Worm (Caenorhabditis elegans): ENCODE results near the gene K03A1.4.

The K03A1.4 gene

DNA sequence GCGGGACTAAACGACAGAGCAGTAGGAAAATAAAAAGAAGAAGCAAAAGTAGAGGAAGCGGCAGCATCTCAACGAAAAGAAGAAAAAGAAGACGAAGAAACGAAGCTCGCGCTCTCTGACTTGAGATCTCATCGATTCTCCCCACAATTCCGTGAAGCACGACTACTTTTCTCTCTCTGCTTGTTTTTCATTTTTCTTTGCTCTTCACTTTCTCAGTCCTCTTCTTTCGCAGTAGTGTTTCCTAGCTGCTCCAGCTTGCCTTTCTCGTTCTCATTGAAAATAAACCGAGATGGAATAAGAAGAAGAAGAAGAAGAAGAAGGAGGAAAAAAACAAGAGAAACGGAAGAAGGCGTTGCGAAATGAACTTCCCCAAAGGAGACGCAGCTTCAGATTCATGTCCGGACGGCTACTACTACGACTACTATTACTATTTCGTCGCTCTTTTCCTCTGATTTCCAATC lies 13.8 kb downstream of the K03A1.4 start (continued):
- TF ChIP-seq F37D6.2 (tag; optimal IDR thresholded peaks at IDR 0.05) (peak; percentile 79), zip-11 (GFP tag; IDR thresholded peaks at IDR 0.05) (no peak), ceh-32 (tag; optimal IDR thresholded peaks at IDR 0.05; ENCODE audit: poor library complexity) (no peak)

DNA sequence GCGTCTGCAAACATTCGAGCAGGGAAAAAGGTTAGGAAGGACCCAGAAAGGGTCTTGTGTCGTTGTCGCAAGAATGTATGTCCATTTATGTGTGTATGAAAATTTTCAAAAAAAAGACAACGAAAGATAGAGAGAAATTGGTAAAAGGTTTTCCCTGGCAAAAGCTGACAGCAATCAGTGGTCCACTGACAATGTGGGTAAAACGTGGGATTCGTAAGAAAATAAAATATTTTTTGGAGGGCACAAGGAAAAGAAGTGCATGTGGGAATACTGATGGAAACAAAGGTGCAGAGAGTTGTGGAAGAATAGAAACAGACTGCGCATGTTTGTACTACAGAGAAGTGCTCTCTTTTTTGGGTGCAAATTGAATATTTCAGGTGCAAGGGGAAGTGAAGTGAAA lies 15.4 kb downstream of the K03A1.4 start:
- peak in 1 of 2 experiments; percentile 8 for TF ChIP-seq unc-62 (GFP tag; optimal IDR thresholded peaks at IDR 0.05 in 1 of 2)
- no peak for TF ChIP-seq unc-62 (tag; optimal IDR thresholded peaks at IDR 0.05)
- TF ChIP-seq duxl-1 (tag; optimal IDR thresholded peaks at IDR 0.05; ENCODE audit: poor library complexity), result no peak
- TF ChIP-seq nhr-6 (tag; optimal IDR thresholded peaks at IDR 0.05), result no peak
- no peak for TF ChIP-seq spr-3 (GFP tag; optimal IDR thresholded peaks at IDR 0.05)
- peak; percentile 96 for TF ChIP-seq aha-1 (tag)
- no peak for TF ChIP-seq lin-39 (tag; optimal IDR thresholded peaks at IDR 0.05)
- no peak for TF ChIP-seq F26F4.8 (GFP tag; conservative IDR thresholded peaks at IDR 0.05)
- no peak for TF ChIP-seq ctbp-1 (GFP tag; IDR thresholded peaks at IDR 0.05)

DNA sequence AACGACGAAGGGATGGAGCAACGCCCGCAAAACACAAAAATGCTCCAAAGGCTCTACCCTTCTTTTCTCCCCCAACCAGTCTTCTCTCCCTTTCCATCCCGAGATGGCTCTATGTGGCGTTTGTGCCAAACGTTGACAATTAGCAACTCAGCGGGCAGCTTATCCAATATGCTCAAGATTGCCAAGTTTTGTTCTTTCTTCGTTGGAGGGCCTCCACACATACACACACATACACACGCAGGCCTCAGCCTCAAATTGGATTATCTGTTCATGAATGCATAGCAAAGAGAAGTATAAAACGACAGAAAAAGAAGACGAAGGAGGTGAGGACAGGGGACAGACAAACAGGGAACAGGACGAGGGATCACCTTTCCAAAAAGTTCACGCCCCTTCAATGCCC lies 17.2 kb downstream of the K03A1.4 start:
- TF ChIP-seq set-16 (GFP tag; IDR thresholded peaks at IDR 0.05) (peak; percentile 36; the same call in 1 of the 2 replicates), daf-19 (GFP tag; conservative IDR thresholded peaks at IDR 0.05) (no peak)

DNA sequence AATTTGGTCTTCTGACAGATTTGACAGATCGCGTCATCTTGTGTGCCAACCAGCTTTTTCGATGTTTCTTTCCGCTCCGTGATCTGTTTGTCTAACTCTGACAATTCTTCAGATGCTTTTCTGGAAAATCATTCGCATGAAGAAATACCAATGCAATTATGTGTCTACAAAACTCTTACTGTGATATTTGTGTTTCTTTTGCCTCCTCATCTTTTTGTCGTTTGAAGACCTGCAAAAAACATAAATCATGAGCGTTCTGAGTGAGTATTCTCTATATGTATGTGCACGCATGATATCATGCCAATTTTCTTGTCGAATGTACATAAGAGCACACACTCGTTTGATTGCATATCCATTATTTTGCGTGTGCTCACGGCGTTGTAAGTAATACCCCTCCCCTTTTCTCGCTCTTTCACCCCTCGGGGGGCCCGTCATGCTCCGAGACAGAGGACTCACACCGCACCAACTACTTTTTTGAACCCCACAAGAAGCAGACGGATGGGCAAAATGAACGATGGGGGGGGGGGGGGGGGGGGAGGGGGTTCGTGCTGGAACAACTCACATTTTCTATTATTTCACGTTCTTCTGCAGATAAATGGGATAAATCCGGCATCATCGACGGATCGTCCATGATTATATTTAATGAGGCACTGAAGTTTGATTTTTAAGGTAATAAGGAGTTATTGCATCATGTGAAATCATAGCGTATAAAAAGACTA lies 18.7 kb downstream of the K03A1.4 start, which contains the start of gene unc-10:
Gene unc-10, minus strand, starts transcription at position 652 of the 719 bp plus-strand sequence.
- TF ChIP-seq nhr-76 (tag; optimal IDR thresholded peaks at IDR 0.05) (no peak), lin-29 (GFP tag; IDR thresholded peaks at IDR 0.05) (no peak), set-16 (GFP tag; IDR thresholded peaks at IDR 0.05) (peak; percentile 76), Y5F2A.4 (GFP tag; optimal IDR thresholded peaks at IDR 0.05) (no peak), Y105C5A.15 (GFP tag; IDR thresholded peaks at IDR 0.05) (no peak), F10B5.3 (tag; optimal IDR thresholded peaks at IDR 0.05) (no peak), vab-7 (GFP tag; IDR thresholded peaks at IDR 0.05) (no peak), unc-62 (GFP tag; optimal IDR thresholded peaks at IDR 0.05 in 1 of 2) (peak in 1 of 2 experiments; percentile 95), unc-62 (tag; optimal IDR thresholded peaks at IDR 0.05) (no peak), dmd-6 (GFP tag; IDR thresholded peaks at IDR 0.05) (no peak), ceh-82 (tag; optimal IDR thresholded peaks at IDR 0.05) (no peak), mes-2 (tag; optimal IDR thresholded peaks at IDR 0.05; ENCODE audit: poor library complexity, severe bottlenecking) (no peak), aha-1 (tag) (peak; percentile 34), egl-43 (GFP tag; IDR thresholded peaks at IDR 0.05) (no peak)

DNA sequence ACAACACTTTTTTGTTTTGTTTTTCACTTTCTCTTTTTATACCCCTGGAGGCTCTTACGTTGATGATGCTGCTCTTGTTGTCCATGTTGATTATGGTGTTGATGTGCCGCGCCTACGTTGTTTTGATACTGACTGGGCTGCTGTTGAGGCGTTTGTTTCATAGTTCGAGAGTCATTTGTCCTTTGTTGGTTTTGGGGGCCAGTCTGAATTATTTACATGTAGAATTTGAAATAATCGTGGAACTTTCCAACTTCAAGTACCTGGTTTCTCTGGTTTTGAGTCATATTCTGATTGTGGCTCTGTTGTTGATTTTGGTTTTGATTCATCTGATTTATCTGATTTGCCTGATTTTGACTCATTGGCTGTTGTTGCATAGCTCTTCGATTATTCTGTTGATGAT lies 20.5 kb downstream of the K03A1.4 start:
- TF ChIP-seq unc-62 (GFP tag; optimal IDR thresholded peaks at IDR 0.05 in 1 of 2) (peak in 1 of 2 experiments; percentile 95), unc-62 (tag; optimal IDR thresholded peaks at IDR 0.05) (no peak), F10B5.3 (tag; optimal IDR thresholded peaks at IDR 0.05) (no peak)

DNA sequence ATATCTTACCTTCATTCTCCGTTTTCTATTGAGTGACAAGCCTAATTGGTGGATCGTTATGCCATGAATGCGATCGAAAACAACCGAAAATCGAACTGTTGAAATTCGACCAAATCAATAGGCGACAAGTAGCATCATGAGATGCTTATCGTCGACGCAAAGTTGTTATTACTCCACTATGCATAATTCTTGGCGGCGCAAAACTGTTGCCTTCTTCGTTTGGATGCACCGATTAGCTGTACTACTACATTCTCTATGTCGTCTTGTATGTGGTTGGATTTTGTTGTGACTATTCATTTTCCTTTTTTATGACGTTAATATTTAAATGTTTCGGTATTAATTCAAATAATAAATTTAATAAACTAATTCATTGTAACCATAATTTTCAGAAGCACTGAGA lies 26.6 kb downstream of the K03A1.4 start, which contains the start of gene F46H5.11:
Gene F46H5.11, minus strand, starts transcription at position 101 of the 400 bp plus-strand sequence.
- no peak for TF ChIP-seq nhr-10 (tag; optimal IDR thresholded peaks at IDR 0.05)
- no peak for TF ChIP-seq dmd-6 (GFP tag; IDR thresholded peaks at IDR 0.05)
- no peak for TF ChIP-seq nhr-48 (tag; optimal IDR thresholded peaks at IDR 0.05)
- TF ChIP-seq nhr-41 (GFP tag; IDR thresholded peaks at IDR 0.05), result no peak
- no peak for TF ChIP-seq mep-1 (tag; optimal IDR thresholded peaks at IDR 0.05)
- no peak for TF ChIP-seq rbr-2 (tag; optimal IDR thresholded peaks at IDR 0.05)
- TF ChIP-seq mdt-29 (GFP tag; IDR thresholded peaks at IDR 0.05), result no peak
- TF ChIP-seq ceh-44 (GFP tag; IDR thresholded peaks at IDR 0.05), result no peak
- TF ChIP-seq jun-1 (tag; optimal IDR thresholded peaks at IDR 0.05), result no peak
- TF ChIP-seq nhr-6 (tag; optimal IDR thresholded peaks at IDR 0.05), result no peak
- TF ChIP-seq zfp-3 (GFP tag; conservative IDR thresholded peaks at IDR 0.05), result no peak
- no peak for TF ChIP-seq spr-3 (GFP tag; optimal IDR thresholded peaks at IDR 0.05)
